Worm (Caenorhabditis elegans): ENCODE measurements around the gene clhm-1.

clhm-1 gene

ce11 chrII:6830923-6831322 is 39.9 kb downstream of the clhm-1 start:
- TF ChIP-seq cnd-1 (tag; optimal IDR thresholded peaks at IDR 0.05) (peak; percentile 62), bed-3 (GFP tag; optimal IDR thresholded peaks at IDR 0.05) (no peak), pha-4 (tag; optimal IDR thresholded peaks at IDR 0.05) (no peak), lin-13 (tag; optimal IDR thresholded peaks at IDR 0.05) (no peak), nhr-12 (tag; optimal IDR thresholded peaks at IDR 0.05) (no peak), lsy-2 (tag; optimal IDR thresholded peaks at IDR 0.05) (no peak), mab-5 (tag; optimal IDR thresholded peaks at IDR 0.05) (no peak), nhr-2 (tag; optimal IDR thresholded peaks at IDR 0.05) (peak; percentile 64), ceh-43 (GFP tag; optimal IDR thresholded peaks at IDR 0.05) (no peak), ces-1 (GFP tag; optimal IDR thresholded peaks at IDR 0.05) (no peak), zip-8 (tag; optimal IDR thresholded peaks at IDR 0.05) (no peak), elt-3 (tag; optimal IDR thresholded peaks at IDR 0.05) (no peak), sptf-1 (tag; optimal IDR thresholded peaks at IDR 0.05) (no peak), unc-39 (tag; optimal IDR thresholded peaks at IDR 0.05) (no peak), elt-1 (tag; optimal IDR thresholded peaks at IDR 0.05; ENCODE audit: borderline replicate concordance, insufficient read depth) (no peak), nhr-76 (tag; optimal IDR thresholded peaks at IDR 0.05) (no peak), ceh-83 (GFP tag; optimal IDR thresholded peaks at IDR 0.05) (no peak), nhr-237 (tag; optimal IDR thresholded peaks at IDR 0.05) (no peak), sem-2 (GFP tag; optimal IDR thresholded peaks at IDR 0.05) (no peak), unc-62 (GFP tag; optimal IDR thresholded peaks at IDR 0.05) (no peak), M03D4.4 (tag; optimal IDR thresholded peaks at IDR 0.05) (no peak), snpc-4 (tag; optimal IDR thresholded peaks at IDR 0.05) (no peak), mep-1 (tag; optimal IDR thresholded peaks at IDR 0.05) (peak; percentile 35), ceh-39 (tag; optimal IDR thresholded peaks at IDR 0.05) (no peak), lin-32 (GFP tag; optimal IDR thresholded peaks at IDR 0.05) (no peak), hlh-1 (tag; optimal IDR thresholded peaks at IDR 0.05) (no peak), nhr-28 (tag; optimal IDR thresholded peaks at IDR 0.05) (no peak), unc-120 (tag; optimal IDR thresholded peaks at IDR 0.05; ENCODE audit: poor library complexity, severe bottlenecking) (no peak), mls-2 (tag; optimal IDR thresholded peaks at IDR 0.05) (peak; percentile 29), ztf-11 (tag; optimal IDR thresholded peaks at IDR 0.05) (peak; percentile 7), ham-2 (GFP tag; optimal IDR thresholded peaks at IDR 0.05) (peak; percentile 72), flh-1 (GFP tag; optimal IDR thresholded peaks at IDR 0.05) (no peak), drap-1 (GFP tag; optimal IDR thresholded peaks at IDR 0.05) (no peak), blmp-1 (tag; optimal IDR thresholded peaks at IDR 0.05) (no peak), tbx-8 (GFP tag; optimal IDR thresholded peaks at IDR 0.05) (no peak)

ce11 chrII:6830012-6830411 is 40.8 kb downstream of the clhm-1 start:
- TF ChIP-seq unc-62 (GFP tag; optimal IDR thresholded peaks at IDR 0.05) (peak; percentile 32), unc-39 (tag; optimal IDR thresholded peaks at IDR 0.05) (no peak)

- TF ChIP-seq lin-32 (GFP tag; optimal IDR thresholded peaks at IDR 0.05) (no peak), ceh-83 (GFP tag; optimal IDR thresholded peaks at IDR 0.05) (no peak), elt-1 (tag; optimal IDR thresholded peaks at IDR 0.05; ENCODE audit: borderline replicate concordance, insufficient read depth) (peak; percentile 11), nhr-12 (tag; optimal IDR thresholded peaks at IDR 0.05) (no peak), blmp-1 (tag; optimal IDR thresholded peaks at IDR 0.05) (peak; percentile 84), ham-2 (GFP tag; optimal IDR thresholded peaks at IDR 0.05) (peak; percentile 64), ceh-43 (GFP tag; optimal IDR thresholded peaks at IDR 0.05) (no peak), zip-8 (tag; optimal IDR thresholded peaks at IDR 0.05) (no peak), bed-3 (GFP tag; optimal IDR thresholded peaks at IDR 0.05) (no peak), mls-2 (tag; optimal IDR thresholded peaks at IDR 0.05) (no peak), drap-1 (GFP tag; optimal IDR thresholded peaks at IDR 0.05) (no peak), unc-62 (GFP tag; optimal IDR thresholded peaks at IDR 0.05) (peak; percentile 87), ces-1 (GFP tag; optimal IDR thresholded peaks at IDR 0.05) (peak; percentile 55), pha-4 (tag; optimal IDR thresholded peaks at IDR 0.05) (peak; percentile 30), snpc-4 (tag; optimal IDR thresholded peaks at IDR 0.05) (no peak)
These were observed 41.7 kb downstream of the clhm-1 start for ce11 chrII:6829108-6829507.

Data from whole organism, mixed stage, embryonic.